Worm (Caenorhabditis elegans) whole organism, L1 larva: ENCODE results near the gene flp-8.
A peak's percentile ranks its signal among the peaks of the same experiment; 100 is the strongest.

Source experiments
- C04F5.9 ChIP-seq: sonication (generic microtip); optimal IDR thresholded peaks from 2 replicates; lab custom pipeline; 2016; ENCODE audit warnings: missing genetic modification characterization, missing compliant biosample characterization
- aly-2 ChIP-seq: fragments of 150-350 bp; optimal IDR thresholded peaks from 2 replicates; lab custom pipeline; 2014; ENCODE audit warnings: missing biosample characterization, missing genetic modification characterization
- blmp-1 ChIP-seq: fragments of 150-350 bp; optimal IDR thresholded peaks from 2 replicates; lab custom pipeline; 2014; ENCODE audit warnings: missing biosample characterization, missing genetic modification characterization
- ceh-88 ChIP-seq: fragments of 200-800 bp; sonication (Bioruptor generic); IDR thresholded peaks from 2 replicates; pipeline ENCODE4 v1.3.6; 2022; ENCODE audit warnings: missing genetic modification characterization, missing compliant biosample characterization
- ces-1 ChIP-seq: fragments of 150-350 bp; optimal IDR thresholded peaks from 2 replicates; lab custom pipeline; 2014; ENCODE audit warnings: missing biosample characterization, missing genetic modification reagents, missing genetic modification characterization
- dpl-1 ChIP-seq, 3 experiments: fragments of 150-350 bp in 2 of 3; sonication (generic microtip) in 1 of 3; optimal IDR thresholded peaks; 2 replicates each; lab custom pipeline; 2014 to 2017; ENCODE audit warnings: missing biosample characterization in 3 of 3, missing genetic modification characterization in 3 of 3, missing genetic modification reagents in 3 of 3
- efl-1 ChIP-seq, 4 experiments: fragments of 150-350 bp; optimal IDR thresholded peaks in 3 of 4; peaks in 1 of 4; 1 replicate in 1 of 4; 2 replicates in 3 of 4; lab custom pipeline; 2014; ENCODE audit warnings: missing biosample characterization in 2 of 4, missing genetic modification characterization in 2 of 4, missing genetic modification reagents in 2 of 4
- elt-3 ChIP-seq, 6 experiments: fragments of 150-350 bp in 1 of 6; sonication (generic microtip); optimal IDR thresholded peaks; 2 replicates each; lab custom pipeline; 2017 to 2018; ENCODE audit warnings: missing biosample characterization in 6 of 6, missing genetic modification characterization in 6 of 6, inconsistent platforms in 1 of 6
- fkh-10 ChIP-seq: sonication (generic microtip); optimal IDR thresholded peaks from 2 replicates; lab custom pipeline; 2017; ENCODE audit warnings: missing biosample characterization, missing genetic modification reagents, missing genetic modification characterization
- fkh-4 ChIP-seq: sonication (generic microtip); optimal IDR thresholded peaks from 2 replicates; lab custom pipeline; 2016; ENCODE audit warnings: missing compliant biosample characterization, missing genetic modification characterization, borderline replicate concordance
- fos-1 ChIP-seq: fragments of 150-350 bp; optimal IDR thresholded peaks from 2 replicates; lab custom pipeline; 2014; ENCODE audit warnings: missing biosample characterization, missing genetic modification characterization
- grh-1 ChIP-seq: fragments of 200-800 bp; sonication (Bioruptor generic); IDR thresholded peaks from 2 replicates; pipeline ENCODE4 v1.3.6; 2022; ENCODE audit warnings: missing genetic modification reagents, missing genetic modification characterization, missing compliant biosample characterization
- hpl-2 ChIP-seq: fragments of 150-350 bp; optimal IDR thresholded peaks from 2 replicates; lab custom pipeline; 2014; ENCODE audit warnings: missing biosample characterization, missing genetic modification reagents, missing genetic modification characterization
- irx-1 ChIP-seq: sonication (generic microtip); optimal IDR thresholded peaks from 2 replicates; lab custom pipeline; 2016; ENCODE audit warnings: missing genetic modification characterization, missing compliant biosample characterization
- lin-14 ChIP-seq: fragments of 200-800 bp; sonication (Bioruptor generic); optimal IDR thresholded peaks from 2 replicates; lab custom pipeline; 2018; ENCODE audit warnings: mild to moderate bottlenecking, missing genetic modification characterization, moderate library complexity, missing compliant biosample characterization
- lin-39 ChIP-seq: fragments of 150-350 bp; optimal IDR thresholded peaks from 2 replicates; lab custom pipeline; 2014; ENCODE audit warnings: missing biosample characterization, missing genetic modification reagents, missing genetic modification characterization
- lir-3 ChIP-seq: sonication (generic microtip); optimal IDR thresholded peaks from 2 replicates; lab custom pipeline; 2016; ENCODE audit warnings: mild to moderate bottlenecking, missing genetic modification characterization, moderate library complexity, missing compliant biosample characterization; ENCODE audit not compliant: poor library complexity
- lsy-2 ChIP-seq, 2 experiments: fragments of 150-350 bp; optimal IDR thresholded peaks; 2 replicates each; lab custom pipeline; 2014; ENCODE audit warnings: missing biosample characterization in 2 of 2, missing genetic modification characterization in 2 of 2
- mdl-1 ChIP-seq, 2 experiments: fragments of 150-350 bp; optimal IDR thresholded peaks; 2 replicates each; lab custom pipeline; 2014 to 2017; ENCODE audit warnings: missing biosample characterization in 2 of 2, missing genetic modification characterization in 2 of 2, inconsistent platforms in 1 of 2
- nhr-20 ChIP-seq: sonication (generic microtip); optimal IDR thresholded peaks from 2 replicates; lab custom pipeline; 2016; ENCODE audit warnings: mild to moderate bottlenecking, missing genetic modification characterization, missing compliant biosample characterization
- nhr-237 ChIP-seq: fragments of 150-350 bp; optimal IDR thresholded peaks from 2 replicates; lab custom pipeline; 2014; ENCODE audit warnings: missing biosample characterization, missing genetic modification characterization
- nhr-47 ChIP-seq: sonication (generic microtip); optimal IDR thresholded peaks from 2 replicates; lab custom pipeline; 2016; ENCODE audit warnings: mild to moderate bottlenecking, missing genetic modification characterization, moderate library complexity, missing compliant biosample characterization
- nhr-71 ChIP-seq: sonication (generic microtip); optimal IDR thresholded peaks from 2 replicates; lab custom pipeline; 2016; ENCODE audit warnings: mild to moderate bottlenecking, missing genetic modification characterization, moderate library complexity, missing compliant biosample characterization
- nhr-76 ChIP-seq: sonication (generic microtip); optimal IDR thresholded peaks from 2 replicates; lab custom pipeline; 2017; ENCODE audit warnings: missing biosample characterization, missing genetic modification characterization
- pag-3 ChIP-seq: sonication (generic microtip); optimal IDR thresholded peaks from 2 replicates; lab custom pipeline; 2017; ENCODE audit warnings: missing genetic modification characterization, mild to moderate bottlenecking, missing compliant biosample characterization, antibody characterized with exemption, borderline replicate concordance; ENCODE audit not compliant: insufficient read depth
- pax-3 ChIP-seq: fragments of 200-800 bp; sonication (Bioruptor generic); optimal IDR thresholded peaks from 2 replicates; lab custom pipeline; 2018; ENCODE audit warnings: mild to moderate bottlenecking, missing genetic modification characterization, moderate library complexity, missing compliant biosample characterization
- rnt-1 ChIP-seq: sonication (generic microtip); optimal IDR thresholded peaks from 2 replicates; lab custom pipeline; 2016; ENCODE audit warnings: mild to moderate bottlenecking, missing genetic modification characterization, moderate library complexity, missing compliant biosample characterization
- skn-1 ChIP-seq: fragments of 150-350 bp; optimal IDR thresholded peaks from 2 replicates; lab custom pipeline; 2014; ENCODE audit warnings: missing biosample characterization, missing genetic modification characterization
- snpc-4 ChIP-seq: fragments of 150-350 bp; optimal IDR thresholded peaks from 2 replicates; lab custom pipeline; 2014; ENCODE audit warnings: missing biosample characterization, missing genetic modification characterization
- sptf-1 ChIP-seq: fragments of 150-350 bp; optimal IDR thresholded peaks from 2 replicates; lab custom pipeline; 2014; ENCODE audit warnings: missing biosample characterization, missing genetic modification characterization
- unc-98 ChIP-seq: fragments of 200-800 bp; sonication (Bioruptor generic); IDR thresholded peaks from 2 replicates; pipeline ENCODE4 v1.3.6; 2022; ENCODE audit warnings: missing genetic modification characterization, missing compliant biosample characterization
- zip-4 ChIP-seq: fragments of 200-800 bp; sonication (Bioruptor generic); optimal IDR thresholded peaks from 2 replicates; lab custom pipeline; 2018; ENCODE audit warnings: mild to moderate bottlenecking, missing genetic modification characterization, moderate library complexity, missing compliant biosample characterization

The flp-8 gene

DNA sequence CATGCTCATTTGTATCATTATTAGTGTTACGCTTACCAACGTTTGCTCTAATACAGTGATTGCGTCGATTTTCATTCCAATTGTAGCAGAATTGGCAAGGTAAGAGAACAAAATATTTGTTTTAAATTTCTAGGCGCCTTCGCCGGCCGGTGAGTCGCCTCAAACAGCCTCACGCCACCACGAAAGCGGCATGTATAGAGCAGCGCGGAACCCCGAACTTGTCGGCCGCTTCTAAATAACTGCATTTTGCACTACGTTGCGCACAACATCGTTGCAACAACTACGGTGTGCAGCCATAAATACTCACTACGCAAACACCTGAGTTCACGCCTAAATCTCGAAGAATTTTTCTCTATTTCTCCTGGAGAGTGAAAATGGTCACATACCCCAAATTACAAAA is 16.0 kb downstream of the flp-8 start:
- peak; percentile 49 for TF ChIP-seq snpc-4
- TF ChIP-seq ceh-88 (GFP tag; lab: Robert Waterston, UW) = no peak
- TF ChIP-seq efl-1 (optimal IDR thresholded peaks at IDR 0.05; lab: Kevin White, UChicago) = no peak
- peak in 1 of 2 experiments; percentile 3 for TF ChIP-seq efl-1 (GFP tag; optimal IDR thresholded peaks at IDR 0.05 in 1 of 2; lab: Kevin White, UChicago)
- TF ChIP-seq, all 84 proteins: peak for 2

DNA sequence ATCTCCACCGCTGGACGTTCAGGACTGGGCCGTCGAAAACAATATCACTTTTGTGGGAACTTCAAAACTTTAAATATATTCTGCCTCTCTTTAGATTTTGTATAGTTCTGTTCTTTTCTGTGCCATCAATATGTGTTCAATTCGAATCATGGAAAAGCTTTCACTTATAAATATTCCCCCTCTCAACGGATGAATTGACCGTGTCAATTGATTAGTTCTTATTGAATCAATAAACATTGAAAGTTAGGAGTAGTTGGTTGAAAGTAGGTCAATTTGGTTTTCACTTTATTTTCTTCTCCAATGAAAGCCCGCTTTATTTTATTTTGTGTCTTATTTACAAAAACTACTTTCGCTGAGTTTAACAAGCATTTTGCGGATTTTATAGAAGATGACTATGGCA is 17.0 kb downstream of the flp-8 start, which contains the start of gene lips-8:
TSS of gene lips-8 (plus strand) at position 301 of the 400 bp plus-strand sequence.
- TF ChIP-seq skn-1 (tag; lab: Kevin White, UChicago) = no peak
- peak; percentile 6 for TF ChIP-seq blmp-1 (tag; lab: Kevin White, UChicago)

DNA sequence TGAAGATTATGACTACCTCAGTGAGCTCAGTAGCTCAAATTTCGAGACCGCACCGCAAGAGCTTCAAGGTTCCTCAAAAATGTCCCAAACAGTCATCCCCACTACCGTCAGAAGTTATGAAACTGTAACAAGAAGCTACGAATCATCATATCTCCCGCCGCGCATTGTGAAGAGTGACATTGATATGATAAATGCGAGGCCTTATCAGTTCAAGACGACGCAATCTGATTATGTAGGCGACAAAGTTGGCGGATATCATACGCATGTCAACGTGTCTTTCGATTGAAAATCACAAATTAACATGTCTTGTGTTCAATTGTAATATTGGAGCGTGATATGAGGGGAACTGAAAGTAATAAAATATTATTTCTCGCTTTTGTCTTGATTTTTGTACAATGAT is 19.3 kb downstream of the flp-8 start:
- no peak for TF ChIP-seq efl-1 (optimal IDR thresholded peaks at IDR 0.05; lab: Kevin White, UChicago)
- TF ChIP-seq efl-1 (GFP tag; optimal IDR thresholded peaks at IDR 0.05 in 1 of 2; lab: Kevin White, UChicago) = no peak
- TF ChIP-seq snpc-4 = no peak
- no peak for TF ChIP-seq lsy-2 (tag; optimal IDR thresholded peaks at IDR 0.05; lab: Kevin White, UChicago)
- TF ChIP-seq grh-1 (GFP tag; lab: Robert Waterston, UW) = no peak
- TF ChIP-seq blmp-1 (tag; lab: Kevin White, UChicago) = no peak
- TF ChIP-seq nhr-237 (tag; lab: Kevin White, UChicago) = no peak
- no peak for TF ChIP-seq irx-1 (tag; lab: Kevin White, UChicago)
- TF ChIP-seq elt-3 (tag; optimal IDR thresholded peaks at IDR 0.05; lab: Kevin White, UChicago) = peak in 1 of 6 experiments; percentile 54

DNA sequence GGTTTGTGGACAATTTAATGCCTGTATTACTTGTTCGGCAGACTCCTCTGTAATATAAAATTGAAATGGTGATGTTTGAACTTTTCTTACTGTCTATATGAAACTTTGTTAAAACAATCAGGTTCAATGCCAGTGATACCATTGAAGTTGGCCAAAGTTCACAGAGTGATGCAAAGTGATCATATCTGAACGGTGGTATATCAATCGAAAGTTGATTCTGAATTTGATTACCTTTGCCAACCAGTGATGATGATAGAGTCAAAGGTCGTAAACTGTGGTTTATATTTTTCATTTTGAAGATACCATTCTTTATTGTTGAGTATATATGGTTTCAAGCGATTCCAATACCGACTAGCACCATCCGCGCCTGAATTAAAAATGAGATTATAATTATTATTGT is 22.2 kb downstream of the flp-8 start:
- peak; percentile 32 for TF ChIP-seq blmp-1 (tag; lab: Kevin White, UChicago)
- no peak for TF ChIP-seq hpl-2
- TF ChIP-seq lsy-2 (tag; optimal IDR thresholded peaks at IDR 0.05; lab: Kevin White, UChicago) = no peak
- peak in 4 of 6 experiments; percentile 7 to 49 (median 24) for TF ChIP-seq elt-3 (tag; optimal IDR thresholded peaks at IDR 0.05; lab: Kevin White, UChicago)

DNA sequence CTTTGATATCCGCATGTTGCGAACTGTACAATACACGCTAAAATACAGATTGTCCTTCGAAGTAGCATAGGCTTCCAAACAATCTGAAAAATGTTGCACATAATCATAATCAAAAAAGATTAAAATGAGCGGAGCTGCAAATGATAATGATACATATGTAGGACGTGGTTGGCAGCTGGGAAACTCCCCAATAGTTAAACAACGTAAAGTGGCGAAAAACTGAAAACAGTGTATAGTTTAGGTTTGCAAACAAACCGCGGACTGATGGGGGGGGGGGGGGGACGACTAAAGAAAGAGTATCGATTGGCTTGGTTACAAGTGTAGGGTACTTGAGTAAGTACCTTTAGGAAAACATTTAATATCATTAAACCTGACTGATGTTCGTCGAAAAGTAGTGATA is 23.9 kb downstream of the flp-8 start, which contains the start of gene hex-5:
TSS of gene hex-5 (minus strand) at position 101 of the 400 bp plus-strand sequence.
- TF ChIP-seq grh-1 (GFP tag; lab: Robert Waterston, UW) = no peak
- no peak for TF ChIP-seq ces-1 (GFP tag; lab: Kevin White, UChicago)
- TF ChIP-seq nhr-71 (tag; lab: Kevin White, UChicago) = no peak
- no peak for TF ChIP-seq unc-98 (GFP tag; lab: Robert Waterston, UW)
- TF ChIP-seq fos-1 (tag; lab: Kevin White, UChicago) = no peak
- no peak for TF ChIP-seq lin-39 (tag; lab: Kevin White, UChicago)
- TF ChIP-seq fkh-4 (tag; lab: Kevin White, UChicago) = no peak
- TF ChIP-seq mdl-1 (tag; optimal IDR thresholded peaks at IDR 0.05; lab: Kevin White, UChicago) = no peak
- TF ChIP-seq zip-4 (GFP tag; lab: Kevin White, UChicago) = no peak
- no peak for TF ChIP-seq pag-3 (tag; lab: Kevin White, UChicago)
- TF ChIP-seq nhr-47 (tag; lab: Kevin White, UChicago) = no peak

DNA sequence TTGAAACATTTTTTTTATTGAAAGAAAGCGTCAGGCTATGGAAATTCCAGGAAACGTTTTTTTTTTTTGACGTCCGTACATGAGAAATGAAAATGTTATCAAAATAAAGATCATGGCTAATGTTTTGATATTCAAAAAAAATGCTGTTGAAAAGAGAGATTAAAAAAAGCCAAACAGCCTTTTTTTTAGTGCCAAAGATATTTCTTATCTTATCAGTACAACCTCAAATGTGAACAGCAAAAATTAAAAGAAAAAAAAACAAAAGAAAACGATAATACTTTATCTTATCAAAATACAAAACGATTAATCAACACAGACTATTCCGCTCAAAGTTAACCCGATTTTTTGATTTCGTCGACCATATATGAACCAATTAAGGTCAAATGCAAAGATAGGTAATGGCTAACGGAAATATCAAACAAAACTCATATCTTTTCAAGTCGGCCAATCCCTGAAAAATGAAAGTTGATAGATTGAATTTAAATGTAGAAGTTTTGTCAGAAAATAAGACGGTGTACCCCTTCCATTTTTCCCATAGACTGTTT is 26.1 kb downstream of the flp-8 start:
- peak; percentile 53 for TF ChIP-seq blmp-1 (tag; lab: Kevin White, UChicago)
- TF ChIP-seq sptf-1 (tag; lab: Kevin White, UChicago) = no peak
- TF ChIP-seq lin-14 (GFP tag; lab: Kevin White, UChicago) = no peak
- TF ChIP-seq lin-39 (tag; lab: Kevin White, UChicago) = no peak
- TF ChIP-seq dpl-1 (GFP tag; optimal IDR thresholded peaks at IDR 0.05; lab: Kevin White, UChicago) = no peak
- no peak for TF ChIP-seq pax-3
- peak in 2 of 6 experiments; percentile 29 to 61 for TF ChIP-seq elt-3 (tag; optimal IDR thresholded peaks at IDR 0.05; lab: Kevin White, UChicago)
- TF ChIP-seq fkh-10 (GFP tag; lab: Kevin White, UChicago) = no peak
- no peak for TF ChIP-seq nhr-76 (tag; lab: Kevin White, UChicago)
- no peak for TF ChIP-seq rnt-1 (tag; lab: Kevin White, UChicago)
- no peak for TF ChIP-seq nhr-47 (tag; lab: Kevin White, UChicago)
- no peak for TF ChIP-seq nhr-20 (tag; lab: Kevin White, UChicago)
- no peak for TF ChIP-seq lir-3 (tag; lab: Kevin White, UChicago)
- no peak for TF ChIP-seq aly-2 (tag; lab: Kevin White, UChicago)
- TF ChIP-seq fkh-4 (tag; lab: Kevin White, UChicago) = no peak
- TF ChIP-seq efl-1 (optimal IDR thresholded peaks at IDR 0.05; lab: Kevin White, UChicago) = no peak
- no peak for TF ChIP-seq efl-1 (GFP tag; optimal IDR thresholded peaks at IDR 0.05 in 1 of 2; lab: Kevin White, UChicago)
- no peak for TF ChIP-seq C04F5.9 (tag; lab: Kevin White, UChicago)
